Worm (Caenorhabditis elegans) whole organism, late embryonic: ENCODE measurements around the gene col-113.

ENCODE experiments used
- ceh-22 ChIP-seq: sonication (generic microtip); optimal IDR thresholded peaks from 2 replicates; lab custom pipeline; 2017; ENCODE audit warnings: missing biosample characterization, missing genetic modification characterization
- ceh-24 ChIP-seq: sonication (generic microtip); optimal IDR thresholded peaks from 2 replicates; lab custom pipeline; 2016; ENCODE audit warnings: mild to moderate bottlenecking, missing genetic modification characterization, missing compliant biosample characterization
- ceh-34 ChIP-seq: sonication (generic microtip); optimal IDR thresholded peaks from 2 replicates; lab custom pipeline; 2016; ENCODE audit warnings: mild to moderate bottlenecking, missing genetic modification characterization, missing compliant biosample characterization
- ceh-6 ChIP-seq: fragments of 200-800 bp; sonication (Bioruptor generic); optimal IDR thresholded peaks from 2 replicates; lab custom pipeline; 2018; ENCODE audit warnings: mild to moderate bottlenecking, missing genetic modification characterization, missing compliant biosample characterization
- nhr-11 ChIP-seq: fragments of 150-350 bp; optimal IDR thresholded peaks from 2 replicates; lab custom pipeline; 2014; ENCODE audit warnings: missing biosample characterization, missing genetic modification characterization
- pha-4 ChIP-seq: fragments of 150-350 bp; optimal IDR thresholded peaks from 2 replicates; lab custom pipeline; 2018; ENCODE audit warnings: missing biosample characterization, missing genetic modification reagents, missing genetic modification characterization
- pqm-1 ChIP-seq: sonication (generic microtip); optimal IDR thresholded peaks from 2 replicates; lab custom pipeline; 2016; ENCODE audit warnings: missing genetic modification characterization, missing compliant biosample characterization
- pros-1 ChIP-seq: fragments of 150-350 bp; optimal IDR thresholded peaks from 2 replicates; lab custom pipeline; 2014; ENCODE audit warnings: missing biosample characterization, missing genetic modification reagents, missing genetic modification characterization
- rnt-1 ChIP-seq: sonication (generic microtip); optimal IDR thresholded peaks from 2 replicates; lab custom pipeline; 2016; ENCODE audit warnings: missing genetic modification characterization, missing compliant biosample characterization

ce11 chrIV:7144670-7145257 is 7.5 kb downstream of the col-113 start, which contains the start of gene hecd-1:
- TF ChIP-seq pha-4 (tag; lab: Kevin White, UChicago) (no peak), pros-1 (tag; lab: Kevin White, UChicago) (no peak), ceh-24 (no peak), rnt-1 (tag; lab: Kevin White, UChicago) (no peak), ceh-34 (no peak), pqm-1 (no peak), ceh-22 (tag; lab: Kevin White, UChicago) (no peak), ceh-6 (no peak), nhr-11 (tag; lab: Kevin White, UChicago) (no peak)
